Fruit fly (Drosophila melanogaster): ENCODE measurements around the gene kuk.

Gene kuk

DNA sequence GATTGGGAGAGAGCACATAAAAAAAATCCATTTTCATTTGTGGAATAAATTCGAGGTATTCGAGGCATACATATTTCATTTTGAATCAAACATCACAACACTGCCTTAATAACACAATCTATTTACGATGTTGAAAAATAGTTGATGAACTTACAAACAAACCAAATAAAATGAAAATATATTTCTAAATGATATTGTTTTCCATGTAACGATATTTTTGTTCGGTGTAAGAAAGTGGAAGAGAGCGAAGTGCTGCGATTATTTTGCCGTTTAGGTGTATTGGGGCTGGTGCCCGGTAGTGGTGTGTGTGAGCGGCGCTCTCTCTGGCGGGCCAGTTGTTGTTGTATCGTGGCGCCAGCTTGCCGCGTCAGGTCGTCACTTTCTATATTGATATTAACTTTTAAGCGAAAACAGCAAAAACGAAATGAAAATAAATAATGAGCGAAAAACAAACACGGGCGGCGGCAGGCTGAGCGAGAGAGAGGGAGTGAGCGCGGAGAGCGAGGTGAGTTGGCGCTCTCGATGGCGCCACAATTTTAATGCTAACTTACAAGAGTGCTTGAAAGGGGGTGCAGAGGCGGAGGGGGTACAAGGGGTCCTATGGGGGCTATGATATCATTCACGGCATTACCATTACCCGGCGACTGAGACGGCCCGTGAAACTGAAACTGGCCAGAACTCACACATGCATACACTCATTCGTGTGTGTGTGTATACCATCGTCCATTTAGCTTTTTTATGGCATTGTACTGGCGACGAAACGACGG lies 14.8 kb upstream of the kuk start (continued):
- TF ChIP-seq Adf1 (GFP tag; IDR thresholded peaks at IDR 0.05) (peak; percentile 79), slou (GFP tag; optimal IDR thresholded peaks at IDR 0.05) (peak; percentile 56), Mad (GFP tag; optimal IDR thresholded peaks at IDR 0.05) (peak; percentile 81), sisA (GFP tag; IDR thresholded peaks at IDR 0.05) (peak; percentile 88), CG6791 (GFP tag; IDR thresholded peaks at IDR 0.05; ENCODE audit: partially characterized antibody) (no peak), vfl (GFP tag; optimal IDR thresholded peaks at IDR 0.05) (peak; percentile 87), HmgZ (tag; optimal IDR thresholded peaks at IDR 0.05) (peak; percentile 91), CG11723 (GFP tag; optimal IDR thresholded peaks at IDR 0.05) (peak; percentile 88), grau (tag; optimal IDR thresholded peaks at IDR 0.05) (peak; percentile 95), zfh1 (GFP tag; IDR thresholded peaks at IDR 0.05) (peak; percentile 84), CG5180 (GFP tag; optimal IDR thresholded peaks at IDR 0.05) (peak; percentile 83), Hsf (GFP tag; optimal IDR thresholded peaks at IDR 0.05) (peak; percentile 95), lov (optimal IDR thresholded peaks at IDR 0.05) (no peak), lov (GFP tag; IDR thresholded peaks at IDR 0.05) (peak; percentile 66), bsh (GFP tag; optimal IDR thresholded peaks at IDR 0.05) (peak; percentile 81 to 96), Six4 (GFP tag; optimal IDR thresholded peaks at IDR 0.05) (peak; percentile 84), chn (GFP tag; optimal IDR thresholded peaks at IDR 0.05) (peak; percentile 86), CG15073 (GFP tag; optimal IDR thresholded peaks at IDR 0.05) (peak; percentile 45), crp (GFP tag; optimal IDR thresholded peaks at IDR 0.05) (peak in 1 of 2 experiments; percentile 54), CG2199 (GFP tag; IDR thresholded peaks at IDR 0.05) (peak; percentile 79), Gug (GFP tag; IDR thresholded peaks at IDR 0.05) (peak; percentile 76), CG12071 (GFP tag; optimal IDR thresholded peaks at IDR 0.05) (peak; percentile 89), CkIIα-i1 (GFP tag; IDR thresholded peaks at IDR 0.05) (peak; percentile 61; the same call in 1 of the 2 replicates), CG8290 (GFP tag; optimal IDR thresholded peaks at IDR 0.05) (peak; percentile 70), CG8290 (tag; optimal IDR thresholded peaks at IDR 0.05) (peak; percentile 62 to 93), tup (GFP tag; optimal IDR thresholded peaks at IDR 0.05) (peak; percentile 43), chinmo (GFP tag; IDR thresholded peaks at IDR 0.05; ENCODE audit: partially characterized antibody) (peak; percentile 98), CG30431 (GFP tag; optimal IDR thresholded peaks at IDR 0.05) (peak; percentile 82), jing (GFP tag; optimal IDR thresholded peaks at IDR 0.05) (peak; percentile 90), CG11247 (GFP tag; IDR thresholded peaks at IDR 0.05) (peak; percentile 64), gcm2 (GFP tag; optimal IDR thresholded peaks at IDR 0.05) (peak; percentile 86), CG6813 (GFP tag; optimal IDR thresholded peaks at IDR 0.05) (peak; percentile 90), ttk (GFP tag; IDR thresholded peaks at IDR 0.05) (peak; percentile 86), Oaz (GFP tag; IDR thresholded peaks at IDR 0.05) (peak; percentile 71), Nf-YC (tag; optimal IDR thresholded peaks at IDR 0.05) (peak; percentile 81), pros (GFP tag; optimal IDR thresholded peaks at IDR 0.05) (peak; percentile 28), CG3995 (GFP tag; optimal IDR thresholded peaks at IDR 0.05) (peak; percentile 60), kay (GFP tag; optimal IDR thresholded peaks at IDR 0.05) (peak; percentile 81), Usf (GFP tag; optimal IDR thresholded peaks at IDR 0.05) (peak; percentile 82), CG8388 (GFP tag; optimal IDR thresholded peaks at IDR 0.05) (peak; percentile 94), NC2β (GFP tag; optimal IDR thresholded peaks at IDR 0.05) (peak; percentile 93), her (GFP tag; optimal IDR thresholded peaks at IDR 0.05) (peak; percentile 74), cato (GFP tag; optimal IDR thresholded peaks at IDR 0.05; ENCODE audit: borderline replicate concordance) (peak; percentile 67), HHEX (GFP tag; optimal IDR thresholded peaks at IDR 0.05) (peak; percentile 89), HLH54F (GFP tag; optimal IDR thresholded peaks at IDR 0.05) (peak; percentile 91), CG12942 (GFP tag; optimal IDR thresholded peaks at IDR 0.05) (peak; percentile 85), CG14014 (GFP tag; IDR thresholded peaks at IDR 0.05) (peak; percentile 72), Asciz (GFP tag; optimal IDR thresholded peaks at IDR 0.05) (peak; percentile 95), CG6689 (GFP tag; IDR thresholded peaks at IDR 0.05) (peak; percentile 93), CG7963 (GFP tag; IDR thresholded peaks at IDR 0.05; ENCODE audit: partially characterized antibody) (no peak)

All from whole organism, embryonic.